Worm (Caenorhabditis elegans) whole organism, L4/young adult: Measurements from ENCODE around the gene pacl-1.

Experiments
- W03F9.2 ChIP-seq: fragments of 150-350 bp; optimal IDR thresholded peaks from 2 replicates; lab custom pipeline; 2014; ENCODE audit warnings: missing biosample characterization, missing genetic modification characterization
- dao-5 ChIP-seq: sonication (generic microtip); optimal IDR thresholded peaks from 2 replicates; lab custom pipeline; 2016; ENCODE audit warnings: missing genotype, missing genetic modification characterization, moderate library complexity, missing compliant biosample characterization
- him-1 ChIP-seq: sonication (generic microtip); optimal IDR thresholded peaks from 2 replicates; lab custom pipeline; 2016; ENCODE audit warnings: missing genotype, missing genetic modification reagents, missing genetic modification characterization, missing compliant biosample characterization

ce11 chrV:16259684-16260083 is 15.6 kb downstream of the pacl-1 start, which contains the start of gene nhr-127:
- TF ChIP-seq him-1 (tag; lab: Kevin White, UChicago) (no peak), dao-5 (tag; lab: Kevin White, UChicago) (no peak), W03F9.2 (tag; lab: Kevin White, UChicago) (no peak)
